Worm (Caenorhabditis elegans) whole organism, young adult: ENCODE results near the gene cec-3.

Experiments used
- B0261.1 ChIP-seq: sonication (generic microtip); optimal IDR thresholded peaks from 2 replicates; lab custom pipeline; 2016; ENCODE audit warnings: mild to moderate bottlenecking, missing genetic modification characterization, moderate library complexity, missing compliant biosample characterization
- B0336.3 ChIP-seq: fragments of 200-800 bp; sonication (Bioruptor generic); IDR thresholded peaks from 2 replicates; pipeline ENCODE4 v1.3.6; 2022; ENCODE audit warnings: missing genetic modification characterization, missing compliant biosample characterization
- D2030.7 ChIP-seq: fragments of 200-800 bp; sonication (Bioruptor generic); IDR thresholded peaks from 2 replicates; pipeline ENCODE4 v1.3.6; 2022; ENCODE audit warnings: missing genetic modification reagents, missing genetic modification characterization, missing compliant biosample characterization
- F22D6.2 ChIP-seq: sonication (generic microtip); optimal IDR thresholded peaks from 2 replicates; lab custom pipeline; 2016; ENCODE audit warnings: mild to moderate bottlenecking, missing genetic modification characterization, missing compliant biosample characterization
- F39B2.1 ChIP-seq: fragments of 200-800 bp; sonication (Bioruptor generic); IDR thresholded peaks from 2 replicates; pipeline ENCODE4 v1.3.6; 2022; ENCODE audit warnings: missing genetic modification reagents, missing genetic modification characterization, missing compliant biosample characterization
- F57A8.1 ChIP-seq: fragments of 200-800 bp; sonication (Bioruptor generic); optimal IDR thresholded peaks from 2 replicates; lab custom pipeline; 2018; ENCODE audit warnings: mild to moderate bottlenecking, missing genetic modification characterization, moderate library complexity, missing compliant biosample characterization
- K11D2.4 ChIP-seq: fragments of 200-800 bp; sonication (Bioruptor generic); IDR thresholded peaks from 2 replicates; pipeline ENCODE4 v1.3.6; 2022; ENCODE audit warnings: missing genetic modification reagents, missing genetic modification characterization, missing compliant biosample characterization
- Y53F4B.3 ChIP-seq: fragments of 200-800 bp; sonication (Bioruptor generic); IDR thresholded peaks from 2 replicates; pipeline ENCODE4 v1.3.6; 2022; ENCODE audit warnings: missing genetic modification reagents, missing genetic modification characterization, missing compliant biosample characterization
- Y56A3A.18 ChIP-seq: fragments of 200-800 bp; sonication (Bioruptor generic); IDR thresholded peaks from 2 replicates; pipeline ENCODE4 v1.3.6; 2022; ENCODE audit warnings: missing genetic modification reagents, missing genetic modification characterization, missing compliant biosample characterization
- aptf-2 ChIP-seq: fragments of 200-800 bp; sonication (Bioruptor generic); conservative IDR thresholded peaks from 2 replicates; pipeline ENCODE4 v1.3.6; 2022; ENCODE audit warnings: missing genetic modification reagents, missing genetic modification characterization, missing compliant biosample characterization
- attf-3 ChIP-seq: fragments of 200-800 bp; sonication (Bioruptor generic); conservative IDR thresholded peaks from 2 replicates; pipeline ENCODE4 v1.3.6; 2022; ENCODE audit warnings: missing genetic modification reagents, missing genetic modification characterization, missing compliant biosample characterization
- attf-6 ChIP-seq: fragments of 200-800 bp; sonication (Bioruptor generic); IDR thresholded peaks from 2 replicates; pipeline ENCODE4 v1.3.6; 2022; ENCODE audit warnings: missing genetic modification reagents, missing genetic modification characterization, missing compliant biosample characterization
- bed-1 ChIP-seq: fragments of 200-800 bp; sonication (Bioruptor generic); IDR thresholded peaks from 2 replicates; pipeline ENCODE4 v1.3.6; 2022; ENCODE audit warnings: missing genetic modification reagents, missing genetic modification characterization, missing compliant biosample characterization
- bed-2 ChIP-seq: fragments of 200-800 bp; sonication (Bioruptor generic); IDR thresholded peaks from 2 replicates; pipeline ENCODE4 v1.3.6; 2022; ENCODE audit warnings: missing genetic modification reagents, missing genetic modification characterization, missing compliant biosample characterization
- cebp-1 ChIP-seq, 2 experiments: fragments of 200-800 bp in 1 of 2; sonication (Bioruptor generic) in 1 of 2; sonication (generic microtip) in 1 of 2; IDR thresholded peaks in 1 of 2; optimal IDR thresholded peaks in 1 of 2; 2 replicates each; pipeline versions ENCODE4 v1.3.6 to Lab custom; 2017 to 2022; ENCODE audit warnings: missing compliant biosample characterization in 2 of 2, missing genetic modification characterization in 2 of 2, mild to moderate bottlenecking in 1 of 2, missing genetic modification reagents in 1 of 2, moderate library complexity in 1 of 2
- ceh-100 ChIP-seq: fragments of 200-800 bp; sonication (Bioruptor generic); IDR thresholded peaks from 2 replicates; pipeline ENCODE4 v1.3.6; 2022; ENCODE audit warnings: missing genetic modification reagents, missing genetic modification characterization, missing compliant biosample characterization
- ceh-27 ChIP-seq: fragments of 200-800 bp; sonication (Bioruptor generic); optimal IDR thresholded peaks from 2 replicates; lab custom pipeline; 2018; ENCODE audit warnings: mild to moderate bottlenecking, missing genetic modification characterization, moderate library complexity, missing compliant biosample characterization
- ceh-40 ChIP-seq: fragments of 200-800 bp; sonication (Bioruptor generic); IDR thresholded peaks from 2 replicates; pipeline ENCODE4 v1.3.6; 2022; ENCODE audit warnings: missing genetic modification characterization, missing compliant biosample characterization
- ceh-79 ChIP-seq: sonication (generic microtip); optimal IDR thresholded peaks from 2 replicates; lab custom pipeline; 2017; ENCODE audit warnings: mild to moderate bottlenecking, missing genetic modification characterization, missing compliant biosample characterization
- ekl-4 ChIP-seq: fragments of 200-800 bp; sonication (Bioruptor generic); IDR thresholded peaks from 2 replicates; pipeline ENCODE4 v1.3.6; 2022; ENCODE audit warnings: missing genetic modification reagents, missing genetic modification characterization, missing compliant biosample characterization
- gei-17 ChIP-seq: fragments of 200-800 bp; sonication (Bioruptor generic); optimal IDR thresholded peaks from 2 replicates; lab custom pipeline; 2018; ENCODE audit warnings: mild to moderate bottlenecking, missing genetic modification characterization, missing compliant biosample characterization
- hlh-26 ChIP-seq: fragments of 200-800 bp; sonication (Bioruptor generic); conservative IDR thresholded peaks from 2 replicates; pipeline ENCODE4 v1.3.6; 2022; ENCODE audit warnings: missing genetic modification reagents, missing genetic modification characterization, missing compliant biosample characterization
- hmg-1.2 ChIP-seq: fragments of 200-800 bp; sonication (Bioruptor generic); IDR thresholded peaks from 2 replicates; pipeline ENCODE4 v1.3.6; 2022; ENCODE audit warnings: missing genetic modification reagents, missing genetic modification characterization, missing compliant biosample characterization
- let-607 ChIP-seq, 2 experiments: fragments of 200-800 bp in 1 of 2; sonication (Bioruptor generic) in 1 of 2; sonication (generic microtip) in 1 of 2; optimal IDR thresholded peaks; 2 replicates each; lab custom pipeline; 2016 to 2018; ENCODE audit warnings: mild to moderate bottlenecking in 2 of 2, missing compliant biosample characterization in 2 of 2, missing genetic modification characterization in 2 of 2, moderate library complexity in 2 of 2, missing genotype in 1 of 2
- lin-40 ChIP-seq: sonication (generic microtip); optimal IDR thresholded peaks from 2 replicates; lab custom pipeline; 2016; ENCODE audit warnings: missing genetic modification characterization, mild to moderate bottlenecking, missing compliant biosample characterization, missing genotype, missing genetic modification reagents
- lsl-1 ChIP-seq: fragments of 200-800 bp; sonication (Bioruptor generic); optimal IDR thresholded peaks from 2 replicates; lab custom pipeline; 2018; ENCODE audit warnings: mild to moderate bottlenecking, missing genetic modification characterization, moderate library complexity, missing compliant biosample characterization
- madf-10 ChIP-seq: sonication (generic microtip); optimal IDR thresholded peaks from 2 replicates; lab custom pipeline; 2016; ENCODE audit warnings: mild to moderate bottlenecking, missing genetic modification characterization, missing compliant biosample characterization
- madf-3 ChIP-seq: fragments of 200-800 bp; sonication (Bioruptor generic); IDR thresholded peaks from 2 replicates; pipeline ENCODE4 v1.3.6; 2022; ENCODE audit warnings: missing genetic modification reagents, missing genetic modification characterization, missing compliant biosample characterization
- madf-6 ChIP-seq: fragments of 200-800 bp; sonication (Bioruptor generic); IDR thresholded peaks from 2 replicates; pipeline ENCODE4 v1.3.6; 2022; ENCODE audit warnings: missing genetic modification reagents, missing genetic modification characterization, missing compliant biosample characterization
- nfyb-1 ChIP-seq: fragments of 200-800 bp; sonication (Bioruptor generic); IDR thresholded peaks from 2 replicates; pipeline ENCODE4 v1.3.6; 2022; ENCODE audit warnings: missing genetic modification reagents, missing genetic modification characterization, missing compliant biosample characterization
- nhr-90 ChIP-seq: sonication (generic microtip); optimal IDR thresholded peaks from 2 replicates; lab custom pipeline; 2016; ENCODE audit warnings: missing genotype, mild to moderate bottlenecking, missing genetic modification characterization, missing compliant biosample characterization
- pbrm-1 ChIP-seq: fragments of 200-800 bp; sonication (Bioruptor generic); IDR thresholded peaks from 2 replicates; pipeline ENCODE4 v1.3.6; 2022; ENCODE audit warnings: missing genetic modification reagents, missing genetic modification characterization, missing compliant biosample characterization
- rec-8 ChIP-seq, 2 experiments: sonication (generic microtip); optimal IDR thresholded peaks; 2 replicates each; lab custom pipeline; 2016; ENCODE audit warnings: mild to moderate bottlenecking in 2 of 2, missing genetic modification characterization in 2 of 2, missing genetic modification reagents in 2 of 2, missing genotype in 2 of 2, missing biosample characterization in 1 of 2, missing compliant biosample characterization in 1 of 2, moderate library complexity in 1 of 2
- repo-1 ChIP-seq: sonication (generic microtip); optimal IDR thresholded peaks from 2 replicates; lab custom pipeline; 2017; ENCODE audit warnings: mild to moderate bottlenecking, missing genetic modification characterization, missing compliant biosample characterization
- sdz-38 ChIP-seq: sonication (generic microtip); optimal IDR thresholded peaks from 2 replicates; lab custom pipeline; 2016; ENCODE audit warnings: missing genotype, missing genetic modification characterization, missing compliant biosample characterization
- snpc-1.1 ChIP-seq: sonication (generic microtip); optimal IDR thresholded peaks from 2 replicates; lab custom pipeline; 2017; ENCODE audit warnings: missing genetic modification characterization, mild to moderate bottlenecking, missing compliant biosample characterization, antibody characterized with exemption, moderate library complexity, missing genotype, missing genetic modification reagents; ENCODE audit not compliant: insufficient read depth
- snpc-1.3 ChIP-seq: sonication (generic microtip); optimal IDR thresholded peaks from 2 replicates; lab custom pipeline; 2017; ENCODE audit warnings: missing genetic modification characterization, mild to moderate bottlenecking, missing compliant biosample characterization, antibody characterized with exemption, moderate library complexity, missing genotype, missing genetic modification reagents; ENCODE audit not compliant: insufficient read depth
- tbp1 ChIP-seq: fragments of 200-800 bp; sonication (Bioruptor generic); optimal IDR thresholded peaks from 2 replicates; lab custom pipeline; 2018; ENCODE audit warnings: mild to moderate bottlenecking, missing genetic modification characterization, missing compliant biosample characterization
- tbx-9 ChIP-seq: sonication (generic microtip); optimal IDR thresholded peaks from 2 replicates; lab custom pipeline; 2016; ENCODE audit warnings: borderline replicate concordance, missing genetic modification characterization, inconsistent platforms, missing compliant biosample characterization
- tlf-1 ChIP-seq: fragments of 200-800 bp; sonication (Bioruptor generic); optimal IDR thresholded peaks from 2 replicates; lab custom pipeline; 2018; ENCODE audit warnings: mild to moderate bottlenecking, missing genetic modification characterization, missing compliant biosample characterization
- unc-62 ChIP-seq: fragments of 150-350 bp; optimal IDR thresholded peaks from 2 replicates; lab custom pipeline; 2014; ENCODE audit warnings: missing biosample characterization, missing genetic modification reagents, missing genetic modification characterization
- ztf-6 ChIP-seq: fragments of 200-800 bp; sonication (Bioruptor generic); IDR thresholded peaks from 2 replicates; pipeline ENCODE4 v1.3.6; 2022; ENCODE audit warnings: missing genetic modification reagents, missing genetic modification characterization, missing compliant biosample characterization

cec-3 gene

DNA sequence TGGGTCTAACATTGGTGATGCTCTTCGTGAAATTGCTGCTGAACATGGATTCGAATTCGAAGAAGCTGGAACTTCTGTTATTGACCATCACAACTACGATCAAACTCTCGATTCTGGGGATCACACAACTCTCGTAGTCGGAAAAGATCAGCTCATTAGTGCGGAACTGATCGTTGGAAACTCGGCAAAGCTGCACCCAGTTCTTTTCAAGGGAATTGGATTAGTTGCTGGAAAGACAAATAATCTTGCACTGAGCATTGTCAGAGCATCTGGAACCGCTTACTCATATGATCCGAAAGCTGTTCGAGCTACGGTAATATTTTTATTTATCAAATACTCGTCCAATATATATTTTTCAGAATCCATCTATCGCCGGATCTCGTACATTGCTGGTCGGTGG lies 7.5 kb upstream of the cec-3 start:
- no peak for TF ChIP-seq ceh-79 (tag; lab: Kevin White, UChicago)
- TF ChIP-seq unc-62 (GFP tag; lab: Kevin White, UChicago): no peak
- no peak for TF ChIP-seq madf-10
- no peak for TF ChIP-seq bed-2
- TF ChIP-seq nfyb-1: no peak
- TF ChIP-seq madf-6 (GFP tag; lab: Robert Waterston, UW): no peak
- TF ChIP-seq, all 124 proteins: peak for 0

- no peak for TF ChIP-seq ceh-100 (GFP tag; lab: Robert Waterston, UW)
- TF ChIP-seq let-607 (tag; optimal IDR thresholded peaks at IDR 0.05; lab: Kevin White, UChicago): peak; percentile 63 to 72
- TF ChIP-seq attf-3 (GFP tag; lab: Robert Waterston, UW): peak; percentile 22; the same call in 1 of the 2 replicates
These were observed 6.8 kb upstream of the cec-3 start, which contains the start of gene ostb-1 for ce11 chrII:7864207-7864606. TSS of gene ostb-1 (plus strand) at chrII:7864507.

ce11 chrII:7863480-7864125 lies 6.2 kb upstream of the cec-3 start:
- TF ChIP-seq B0336.3 (GFP tag; lab: Robert Waterston, UW): peak; percentile 50
- no peak for TF ChIP-seq K11D2.4 (GFP tag; lab: Robert Waterston, UW)
- no peak for TF ChIP-seq tbx-9 (tag; lab: Kevin White, UChicago)
- no peak for TF ChIP-seq repo-1 (tag; lab: Kevin White, UChicago)
- TF ChIP-seq pbrm-1: no peak
- no peak for TF ChIP-seq hlh-26 (GFP tag; lab: Robert Waterston, UW)
- no peak for TF ChIP-seq aptf-2 (GFP tag; lab: Robert Waterston, UW)
- no peak for TF ChIP-seq lin-40 (tag; lab: Kevin White, UChicago)
- TF ChIP-seq bed-1 (GFP tag; lab: Robert Waterston, UW): no peak
- TF ChIP-seq F57A8.1 (GFP tag; lab: Kevin White, UChicago): no peak
- TF ChIP-seq F39B2.1 (GFP tag; lab: Robert Waterston, UW): no peak
- TF ChIP-seq tlf-1 (GFP tag; lab: Kevin White, UChicago): no peak
- no peak for TF ChIP-seq snpc-1.1 (tag; lab: Kevin White, UChicago)
- no peak for TF ChIP-seq F22D6.2 (tag; lab: Kevin White, UChicago)
- 0 out of 2 replicates have a peak, but pooled peaks have one; percentile 34 for TF ChIP-seq D2030.7 (GFP tag; lab: Robert Waterston, UW)
- TF ChIP-seq ceh-27 (GFP tag; lab: Kevin White, UChicago): no peak
- no peak for TF ChIP-seq Y56A3A.18
- no peak for TF ChIP-seq bed-2
- TF ChIP-seq nhr-90 (tag; lab: Kevin White, UChicago): no peak
- TF ChIP-seq B0261.1 (tag; lab: Kevin White, UChicago): no peak
- no peak for TF ChIP-seq let-607 (tag; optimal IDR thresholded peaks at IDR 0.05; lab: Kevin White, UChicago)
- TF ChIP-seq Y53F4B.3 (GFP tag; lab: Robert Waterston, UW): no peak
- no peak for TF ChIP-seq attf-6 (GFP tag; lab: Robert Waterston, UW)
- no peak for TF ChIP-seq ceh-79 (tag; lab: Kevin White, UChicago)
- no peak for TF ChIP-seq gei-17 (GFP tag; lab: Kevin White, UChicago)
- TF ChIP-seq cebp-1 (GFP tag; IDR thresholded peaks at IDR 0.05; lab: Robert Waterston, UW): no peak
- peak; percentile 8 for TF ChIP-seq cebp-1 (tag; optimal IDR thresholded peaks at IDR 0.05; lab: Kevin White, UChicago)
- 0 out of 2 replicates have a peak, but pooled peaks have one; percentile 17 for TF ChIP-seq hmg-1.2 (GFP tag; lab: Robert Waterston, UW)
- no peak for TF ChIP-seq ztf-6
- TF ChIP-seq ekl-4: no peak
- TF ChIP-seq sdz-38 (tag; lab: Kevin White, UChicago): no peak
- TF ChIP-seq snpc-1.3 (tag; lab: Kevin White, UChicago): no peak
- TF ChIP-seq unc-62 (GFP tag; lab: Kevin White, UChicago): no peak
- no peak for TF ChIP-seq rec-8 (tag; optimal IDR thresholded peaks at IDR 0.05; lab: Kevin White, UChicago)
- TF ChIP-seq tbp1 (GFP tag; lab: Kevin White, UChicago): no peak
- no peak for TF ChIP-seq madf-3
- no peak for TF ChIP-seq nfyb-1
- TF ChIP-seq lsl-1: peak; percentile 13
- no peak for TF ChIP-seq ceh-40
